Worm (Caenorhabditis elegans) whole organism, young adult: ENCODE measurements around the gene tyr-6.

ENCODE experiments used
- B0019.2 ChIP-seq: fragments of 200-800 bp; sonication (Bioruptor generic); conservative IDR thresholded peaks from 2 replicates; pipeline ENCODE4 v1.3.6; 2022; ENCODE audit warnings: missing genetic modification reagents, missing genetic modification characterization, missing compliant biosample characterization
- D2030.7 ChIP-seq: fragments of 200-800 bp; sonication (Bioruptor generic); IDR thresholded peaks from 2 replicates; pipeline ENCODE4 v1.3.6; 2022; ENCODE audit warnings: missing genetic modification reagents, missing genetic modification characterization, missing compliant biosample characterization
- F10E7.11 ChIP-seq: sonication (generic microtip); optimal IDR thresholded peaks from 2 replicates; lab custom pipeline; 2017; ENCODE audit warnings: mild to moderate bottlenecking, missing genetic modification characterization, moderate library complexity, missing compliant biosample characterization
- F52B5.7 ChIP-seq: sonication (generic microtip); optimal IDR thresholded peaks from 2 replicates; lab custom pipeline; 2016; ENCODE audit warnings: mild to moderate bottlenecking, missing genetic modification characterization, missing compliant biosample characterization
- K12H6.12 ChIP-seq: fragments of 200-800 bp; sonication (Bioruptor generic); optimal IDR thresholded peaks from 2 replicates; lab custom pipeline; 2018; ENCODE audit warnings: mild to moderate bottlenecking, missing genetic modification characterization, missing compliant biosample characterization
- T26A5.8 ChIP-seq: sonication (generic microtip); optimal IDR thresholded peaks from 2 replicates; lab custom pipeline; 2016; ENCODE audit warnings: missing genetic modification characterization, missing compliant biosample characterization
- Y67H2A.10 ChIP-seq: fragments of 200-800 bp; sonication (Bioruptor generic); conservative IDR thresholded peaks from 2 replicates; pipeline ENCODE4 v1.3.6; 2022; ENCODE audit warnings: missing genetic modification reagents, missing genetic modification characterization, missing compliant biosample characterization
- ama-1 ChIP-seq, 3 experiments: fragments of 150-350 bp in 1 of 3; sonication (generic microtip) in 2 of 3; optimal IDR thresholded peaks; 2 replicates each; lab custom pipeline; 2014 to 2018; ENCODE audit warnings: missing biosample characterization in 2 of 3, missing genetic modification characterization in 2 of 3, missing genetic modification reagents in 2 of 3
- atf-7 ChIP-seq: sonication (generic microtip); optimal IDR thresholded peaks from 2 replicates; lab custom pipeline; 2017; ENCODE audit warnings: mild to moderate bottlenecking, missing genetic modification characterization, missing compliant biosample characterization
- bed-1 ChIP-seq: fragments of 200-800 bp; sonication (Bioruptor generic); IDR thresholded peaks from 2 replicates; pipeline ENCODE4 v1.3.6; 2022; ENCODE audit warnings: missing genetic modification reagents, missing genetic modification characterization, missing compliant biosample characterization
- ccch-3 ChIP-seq: fragments of 200-800 bp; sonication (Bioruptor generic); optimal IDR thresholded peaks from 2 replicates; lab custom pipeline; 2018; ENCODE audit warnings: mild to moderate bottlenecking, missing genetic modification characterization, missing compliant biosample characterization
- ceh-27 ChIP-seq: fragments of 200-800 bp; sonication (Bioruptor generic); optimal IDR thresholded peaks from 2 replicates; lab custom pipeline; 2018; ENCODE audit warnings: mild to moderate bottlenecking, missing genetic modification characterization, moderate library complexity, missing compliant biosample characterization
- ceh-58 ChIP-seq: fragments of 200-800 bp; sonication (Bioruptor generic); IDR thresholded peaks from 2 replicates; pipeline ENCODE4 v1.3.6; 2022; ENCODE audit warnings: missing genetic modification characterization, missing compliant biosample characterization
- chd-7 ChIP-seq: sonication (generic microtip); optimal IDR thresholded peaks from 2 replicates; lab custom pipeline; 2016; ENCODE audit warnings: mild to moderate bottlenecking, missing genetic modification characterization, moderate library complexity, missing compliant biosample characterization
- dox-1 ChIP-seq: fragments of 200-800 bp; sonication (Bioruptor generic); IDR thresholded peaks from 2 replicates; pipeline ENCODE4 v1.3.6; 2022; ENCODE audit warnings: missing genetic modification reagents, missing genetic modification characterization, missing compliant biosample characterization
- dpff-1 ChIP-seq: sonication (generic microtip); optimal IDR thresholded peaks from 2 replicates; lab custom pipeline; 2017; ENCODE audit warnings: mild to moderate bottlenecking, missing genetic modification characterization, missing compliant biosample characterization
- dpl-1 ChIP-seq: fragments of 150-350 bp; optimal IDR thresholded peaks from 2 replicates; lab custom pipeline; 2014; ENCODE audit warnings: missing biosample characterization, missing genetic modification reagents, missing genetic modification characterization
- egl-18 ChIP-seq: fragments of 200-800 bp; sonication (Bioruptor generic); IDR thresholded peaks from 2 replicates; pipeline ENCODE4 v1.3.6; 2022; ENCODE audit warnings: missing genetic modification reagents, missing genetic modification characterization, missing compliant biosample characterization
- egrh-3 ChIP-seq: fragments of 200-800 bp; sonication (Bioruptor generic); IDR thresholded peaks from 2 replicates; pipeline ENCODE4 v1.3.6; 2022; ENCODE audit warnings: missing genetic modification reagents, missing genetic modification characterization, missing compliant biosample characterization
- ekl-4 ChIP-seq: fragments of 200-800 bp; sonication (Bioruptor generic); IDR thresholded peaks from 2 replicates; pipeline ENCODE4 v1.3.6; 2022; ENCODE audit warnings: missing genetic modification reagents, missing genetic modification characterization, missing compliant biosample characterization
- gei-17 ChIP-seq: fragments of 200-800 bp; sonication (Bioruptor generic); optimal IDR thresholded peaks from 2 replicates; lab custom pipeline; 2018; ENCODE audit warnings: mild to moderate bottlenecking, missing genetic modification characterization, missing compliant biosample characterization
- let-526 ChIP-seq: fragments of 200-800 bp; sonication (Bioruptor generic); IDR thresholded peaks from 2 replicates; pipeline ENCODE4 v1.3.6; 2022; ENCODE audit warnings: missing genetic modification reagents, missing genetic modification characterization, missing compliant biosample characterization
- let-607 ChIP-seq, 2 experiments: fragments of 200-800 bp in 1 of 2; sonication (Bioruptor generic) in 1 of 2; sonication (generic microtip) in 1 of 2; optimal IDR thresholded peaks; 2 replicates each; lab custom pipeline; 2016 to 2018; ENCODE audit warnings: mild to moderate bottlenecking in 2 of 2, missing compliant biosample characterization in 2 of 2, missing genetic modification characterization in 2 of 2, moderate library complexity in 2 of 2, missing genotype in 1 of 2
- lin-54 ChIP-seq: fragments of 200-800 bp; sonication (Bioruptor generic); optimal IDR thresholded peaks from 2 replicates; lab custom pipeline; 2018; ENCODE audit warnings: mild to moderate bottlenecking, missing genetic modification characterization, missing compliant biosample characterization
- lir-1 ChIP-seq: fragments of 200-800 bp; sonication (Bioruptor generic); conservative IDR thresholded peaks from 2 replicates; pipeline ENCODE4 v1.3.6; 2022; ENCODE audit warnings: missing genetic modification reagents, missing genetic modification characterization, missing compliant biosample characterization
- lsl-1 ChIP-seq: fragments of 200-800 bp; sonication (Bioruptor generic); optimal IDR thresholded peaks from 2 replicates; lab custom pipeline; 2018; ENCODE audit warnings: mild to moderate bottlenecking, missing genetic modification characterization, moderate library complexity, missing compliant biosample characterization
- lsy-27 ChIP-seq: sonication (generic microtip); optimal IDR thresholded peaks from 2 replicates; lab custom pipeline; 2017; ENCODE audit warnings: missing genetic modification characterization, mild to moderate bottlenecking, missing compliant biosample characterization, antibody characterized with exemption, missing genotype, borderline replicate concordance; ENCODE audit not compliant: insufficient read depth
- madf-3 ChIP-seq: fragments of 200-800 bp; sonication (Bioruptor generic); IDR thresholded peaks from 2 replicates; pipeline ENCODE4 v1.3.6; 2022; ENCODE audit warnings: missing genetic modification reagents, missing genetic modification characterization, missing compliant biosample characterization
- madf-8 ChIP-seq: fragments of 200-800 bp; sonication (Bioruptor generic); conservative IDR thresholded peaks from 2 replicates; pipeline ENCODE4 v1.3.6; 2022; ENCODE audit warnings: missing genetic modification reagents, missing genetic modification characterization, missing compliant biosample characterization
- mcd-1 ChIP-seq: fragments of 200-800 bp; sonication (Bioruptor generic); IDR thresholded peaks from 2 replicates; pipeline ENCODE4 v1.3.6; 2022; ENCODE audit warnings: missing genetic modification reagents, missing genetic modification characterization, missing compliant biosample characterization
- mel-28 ChIP-seq: sonication (generic microtip); optimal IDR thresholded peaks from 2 replicates; lab custom pipeline; 2016; ENCODE audit warnings: borderline replicate concordance, mild to moderate bottlenecking, missing genetic modification characterization, missing compliant biosample characterization
- mes-4 ChIP-seq: sonication (generic microtip); optimal IDR thresholded peaks from 2 replicates; lab custom pipeline; 2016; ENCODE audit warnings: missing genotype, missing genetic modification characterization, missing compliant biosample characterization
- nhr-27 ChIP-seq: fragments of 200-800 bp; sonication (Bioruptor generic); optimal IDR thresholded peaks from 2 replicates; lab custom pipeline; 2018; ENCODE audit warnings: mild to moderate bottlenecking, missing genetic modification characterization, moderate library complexity, missing compliant biosample characterization
- nhr-80 ChIP-seq: sonication (generic microtip); optimal IDR thresholded peaks from 2 replicates; lab custom pipeline; 2016; ENCODE audit warnings: missing genetic modification characterization, missing compliant biosample characterization
- nhr-90 ChIP-seq: sonication (generic microtip); optimal IDR thresholded peaks from 2 replicates; lab custom pipeline; 2016; ENCODE audit warnings: missing genotype, mild to moderate bottlenecking, missing genetic modification characterization, missing compliant biosample characterization
- pbrm-1 ChIP-seq: fragments of 200-800 bp; sonication (Bioruptor generic); IDR thresholded peaks from 2 replicates; pipeline ENCODE4 v1.3.6; 2022; ENCODE audit warnings: missing genetic modification reagents, missing genetic modification characterization, missing compliant biosample characterization
- pha-4 ChIP-seq: fragments of 150-350 bp; sonication (generic microtip); optimal IDR thresholded peaks from 2 replicates; lab custom pipeline; 2014; ENCODE audit warnings: missing biosample characterization, missing genetic modification reagents, missing genetic modification characterization
- snpc-1.1 ChIP-seq: sonication (generic microtip); optimal IDR thresholded peaks from 2 replicates; lab custom pipeline; 2017; ENCODE audit warnings: missing genetic modification characterization, mild to moderate bottlenecking, missing compliant biosample characterization, antibody characterized with exemption, moderate library complexity, missing genotype, missing genetic modification reagents; ENCODE audit not compliant: insufficient read depth
- tbp1 ChIP-seq: fragments of 200-800 bp; sonication (Bioruptor generic); optimal IDR thresholded peaks from 2 replicates; lab custom pipeline; 2018; ENCODE audit warnings: mild to moderate bottlenecking, missing genetic modification characterization, missing compliant biosample characterization
- tlf-1 ChIP-seq: fragments of 200-800 bp; sonication (Bioruptor generic); optimal IDR thresholded peaks from 2 replicates; lab custom pipeline; 2018; ENCODE audit warnings: mild to moderate bottlenecking, missing genetic modification characterization, missing compliant biosample characterization
- unc-130 ChIP-seq: sonication (generic microtip); optimal IDR thresholded peaks from 2 replicates; lab custom pipeline; 2016; ENCODE audit warnings: missing genetic modification reagents, missing genetic modification characterization, missing compliant biosample characterization
- xnd-1 ChIP-seq: sonication (generic microtip); optimal IDR thresholded peaks from 2 replicates; lab custom pipeline; 2016; ENCODE audit warnings: missing genotype, missing genetic modification reagents, missing genetic modification characterization, missing compliant biosample characterization
- zfh-2 ChIP-seq: fragments of 200-800 bp; sonication (Bioruptor generic); conservative IDR thresholded peaks from 2 replicates; pipeline ENCODE4 v1.3.6; 2022; ENCODE audit warnings: missing genetic modification reagents, missing genetic modification characterization, missing compliant biosample characterization
- zim-3 ChIP-seq: sonication (generic microtip); optimal IDR thresholded peaks from 2 replicates; lab custom pipeline; 2017; ENCODE audit warnings: mild to moderate bottlenecking, missing genetic modification characterization, moderate library complexity, missing compliant biosample characterization
- ztf-25 ChIP-seq: fragments of 200-800 bp; sonication (Bioruptor generic); IDR thresholded peaks from 2 replicates; pipeline ENCODE4 v1.3.6; 2022; ENCODE audit warnings: missing genetic modification reagents, missing genetic modification characterization, missing compliant biosample characterization
- ztf-28 ChIP-seq: fragments of 200-800 bp; sonication (Bioruptor generic); IDR thresholded peaks from 2 replicates; pipeline ENCODE4 v1.3.6; 2022; ENCODE audit warnings: missing genetic modification reagents, missing genetic modification characterization, missing compliant biosample characterization
- ztf-6 ChIP-seq: fragments of 200-800 bp; sonication (Bioruptor generic); IDR thresholded peaks from 2 replicates; pipeline ENCODE4 v1.3.6; 2022; ENCODE audit warnings: missing genetic modification reagents, missing genetic modification characterization, missing compliant biosample characterization

The tyr-6 gene

DNA sequence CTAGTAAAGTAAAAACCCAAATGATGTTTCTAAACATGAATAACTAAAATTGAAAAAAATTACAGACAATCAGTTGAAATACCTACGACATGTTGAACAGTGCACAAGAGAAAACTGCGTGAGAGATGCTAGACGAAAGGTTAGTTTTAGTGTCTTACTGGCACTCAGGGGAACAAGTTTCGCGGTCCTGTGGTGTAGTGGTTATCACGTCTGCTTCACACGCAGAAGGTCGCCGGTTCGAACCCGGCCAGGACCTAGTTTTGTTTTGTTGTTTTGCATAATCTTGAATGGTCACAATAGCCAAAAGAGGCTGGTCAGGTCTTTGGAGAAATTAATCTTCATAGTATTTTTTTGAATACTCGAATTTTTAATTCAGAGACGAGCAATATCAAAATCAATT lies 657 bp downstream of the tyr-6 start:
- TF ChIP-seq dpff-1 (tag; lab: Kevin White, UChicago) (no peak), unc-130 (peak; percentile 4), ama-1 (optimal IDR thresholded peaks at IDR 0.05; lab: Kevin White, UChicago) (no peak), ama-1 (GFP tag; optimal IDR thresholded peaks at IDR 0.05; lab: Kevin White, UChicago) (peak in 1 of 2 experiments; percentile 51), F10E7.11 (tag; lab: Kevin White, UChicago) (no peak), madf-8 (no peak), tlf-1 (GFP tag; lab: Kevin White, UChicago) (peak; percentile 2), pbrm-1 (GFP tag; lab: Robert Waterston, UW) (peak; percentile 74), D2030.7 (GFP tag; lab: Robert Waterston, UW) (no peak), chd-7 (tag; lab: Kevin White, UChicago) (no peak), mel-28 (no peak), ceh-58 (GFP tag; lab: Robert Waterston, UW) (no peak), tbp1 (GFP tag; lab: Kevin White, UChicago) (peak; percentile 96), let-607 (tag; optimal IDR thresholded peaks at IDR 0.05; lab: Kevin White, UChicago) (peak in 1 of 2 experiments; percentile 20), zim-3 (tag; lab: Kevin White, UChicago) (peak; percentile 73), ceh-27 (peak; percentile 60), mcd-1 (GFP tag; lab: Robert Waterston, UW) (peak; percentile 62), xnd-1 (tag; lab: Kevin White, UChicago) (no peak), lsl-1 (peak; percentile 41), ztf-25 (GFP tag; lab: Robert Waterston, UW) (no peak), B0019.2 (GFP tag; lab: Robert Waterston, UW) (no peak), ztf-28 (no peak; the same call in 1 of the 2 replicates), F52B5.7 (no peak), let-526 (GFP tag; lab: Robert Waterston, UW) (peak; percentile 72; the same call in 1 of the 2 replicates), dox-1 (GFP tag; lab: Robert Waterston, UW) (no peak; the same call in 1 of the 2 replicates), atf-7 (peak; percentile 17), nhr-27 (tag; lab: Kevin White, UChicago) (no peak), snpc-1.1 (tag; lab: Kevin White, UChicago) (peak; percentile 42), pha-4 (no peak), ekl-4 (GFP tag; lab: Robert Waterston, UW) (no peak; the same call in 1 of the 2 replicates), gei-17 (no peak), nhr-90 (tag; lab: Kevin White, UChicago) (peak; percentile 75), lin-54 (peak; percentile 60), lir-1 (GFP tag; lab: Robert Waterston, UW) (no peak), egrh-3 (0 out of 2 replicates have a peak, but pooled peaks have one; percentile 5), zfh-2 (GFP tag; lab: Robert Waterston, UW) (no peak), K12H6.12 (peak; percentile 37), lsy-27 (tag; lab: Kevin White, UChicago) (peak; percentile 16), madf-3 (GFP tag; lab: Robert Waterston, UW) (0 out of 2 replicates have a peak, but pooled peaks have one; percentile 55), dpl-1 (no peak), ccch-3 (GFP tag; lab: Kevin White, UChicago) (no peak), nhr-80 (tag; lab: Kevin White, UChicago) (peak; percentile 35), Y67H2A.10 (no peak; the same call in 1 of the 2 replicates), mes-4 (tag; lab: Kevin White, UChicago) (peak; percentile 32), egl-18 (GFP tag; lab: Robert Waterston, UW) (no peak), ztf-6 (no peak; the same call in 1 of the 2 replicates), bed-1 (GFP tag; lab: Robert Waterston, UW) (no peak), T26A5.8 (tag; lab: Kevin White, UChicago) (no peak)
